Fruit fly (Drosophila melanogaster) Kc167 (cell line): ENCODE data around the gene dpp.

Experiments used
- Myc ChIP-seq: fragments of >200 bp; optimal IDR thresholded peaks from 2 replicates; lab custom pipeline; 2017; ENCODE audit warnings: missing external identifiers
- Sin3A ChIP-seq: fragments of >200 bp; optimal IDR thresholded peaks from 2 replicates; lab custom pipeline; 2018; ENCODE audit warnings: missing external identifiers
- h ChIP-seq: fragments of >200 bp; optimal IDR thresholded peaks from 3 replicates; lab custom pipeline; 2018; ENCODE audit warnings: missing external identifiers
- insv ChIP-seq: fragments of >200 bp; optimal IDR thresholded peaks from 3 replicates; lab custom pipeline; 2018; ENCODE audit warnings: missing external identifiers
- psq ChIP-seq: fragments of >200 bp; optimal IDR thresholded peaks from 2 replicates; lab custom pipeline; 2017; ENCODE audit warnings: missing external identifiers
- ttk ChIP-seq: sonication (Bioruptor generic); optimal IDR thresholded peaks from 2 replicates; lab custom pipeline; 2017; ENCODE audit warnings: missing external identifiers

dpp gene

dm6 chr2L:2413093-2413492, 15.1 kb upstream of the dpp start:
- TF ChIP-seq psq (no peak), h (no peak), Sin3A (lab: Kevin White, UChicago) (no peak), ttk (no peak), Myc (lab: Kevin White, UChicago) (no peak)

DNA sequence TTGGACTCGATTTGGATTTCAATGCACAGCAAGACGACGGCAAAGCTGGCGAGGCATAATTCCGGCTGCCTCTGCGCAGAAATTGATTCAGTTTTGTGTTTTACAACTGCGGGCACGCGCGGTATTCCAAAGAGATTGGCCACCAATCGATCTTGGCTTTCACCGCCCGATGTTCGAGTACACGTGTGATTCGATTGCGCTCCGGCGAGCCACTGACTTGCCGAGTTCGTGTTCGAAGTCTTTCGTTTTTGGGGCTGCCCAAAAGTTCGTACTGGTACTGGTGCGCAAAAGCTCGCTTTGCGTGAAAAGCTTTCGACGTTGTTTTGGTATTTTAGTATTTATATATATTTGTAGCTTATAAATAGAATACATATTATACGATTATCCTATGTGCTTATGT, 13.1 kb upstream of the dpp start, which contains the start of gene CG18641:
Gene CG18641 (minus strand): TSS at position 214 of the 400 bp plus-strand sequence.
- TF ChIP-seq Sin3A (lab: Kevin White, UChicago), result no peak
- no peak for TF ChIP-seq insv (lab: Kevin White, UChicago)
- no peak for TF ChIP-seq psq
- TF ChIP-seq Myc (lab: Kevin White, UChicago), result no peak
- no peak for TF ChIP-seq ttk
- no peak for TF ChIP-seq h

DNA sequence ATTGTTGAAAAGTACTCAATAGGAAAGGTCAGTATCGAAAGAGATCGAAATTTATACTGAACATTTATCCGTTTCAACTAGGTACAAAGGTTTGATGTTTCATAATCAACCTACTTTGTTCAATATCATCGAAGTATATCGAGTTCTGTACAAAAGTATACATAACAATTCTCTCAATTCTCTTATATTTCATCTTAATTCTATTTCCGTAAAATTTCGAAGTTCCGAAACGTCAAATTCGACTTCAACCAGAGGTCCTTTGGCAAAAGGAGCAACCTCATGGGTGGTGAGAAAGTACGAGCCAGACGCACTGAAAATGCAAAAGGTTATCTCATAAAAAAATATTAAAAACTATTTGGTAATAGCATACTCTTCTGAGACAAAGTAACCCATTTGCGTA, 11.6 kb upstream of the dpp start, which contains the start of gene CG31948:
Gene CG31948 (minus strand): TSS at position 101 of the 400 bp plus-strand sequence.
- no peak for TF ChIP-seq psq
- TF ChIP-seq Sin3A (lab: Kevin White, UChicago), result no peak
- no peak for TF ChIP-seq h
- TF ChIP-seq insv (lab: Kevin White, UChicago), result no peak
- no peak for TF ChIP-seq Myc (lab: Kevin White, UChicago)
- TF ChIP-seq ttk, result no peak

- TF ChIP-seq ttk (no peak), h (no peak), psq (no peak), Myc (lab: Kevin White, UChicago) (no peak), insv (lab: Kevin White, UChicago) (no peak), Sin3A (lab: Kevin White, UChicago) (no peak)
Observed at dm6 chr2L:2417865-2418264, 10.3 kb upstream of the dpp start, which contains the start of gene CG34448. Gene CG34448, minus strand, starts transcription at chr2L:2417965.

- TF ChIP-seq Sin3A (lab: Kevin White, UChicago) (no peak), insv (lab: Kevin White, UChicago) (no peak), Myc (lab: Kevin White, UChicago) (no peak), h (no peak), psq (no peak), ttk (no peak)
Observed at dm6 chr2L:2419913-2420312, 8.3 kb upstream of the dpp start, which contains the start of gene CG34447. Gene CG34447, minus strand, starts transcription at chr2L:2420013.

DNA sequence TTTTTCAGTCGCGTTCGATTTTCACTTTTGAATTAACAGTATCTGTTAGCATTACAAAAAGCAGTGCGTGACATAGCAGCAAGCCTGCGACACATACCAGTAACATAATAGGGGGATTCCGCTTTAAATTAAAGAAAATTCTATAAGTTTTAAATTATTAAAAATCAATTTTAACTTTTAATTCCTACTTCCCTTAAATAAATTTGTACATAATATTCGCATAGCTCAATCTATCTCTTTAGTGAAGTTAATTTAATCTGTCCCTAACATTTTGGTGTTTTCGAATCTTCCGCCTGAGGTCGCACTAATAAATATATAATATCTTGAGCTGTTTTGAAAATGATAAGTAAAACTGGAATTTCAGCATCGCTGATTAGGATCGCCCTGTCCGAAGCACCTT, 7.7 kb upstream of the dpp start, which contains the start of gene CG9886:
Gene CG9886 (plus strand): TSS at position 341 of the 400 bp plus-strand sequence.
- no peak for TF ChIP-seq psq
- TF ChIP-seq h, result no peak
- no peak for TF ChIP-seq Myc (lab: Kevin White, UChicago)
- TF ChIP-seq ttk, result no peak
- no peak for TF ChIP-seq insv (lab: Kevin White, UChicago)
- no peak for TF ChIP-seq Sin3A (lab: Kevin White, UChicago)

DNA sequence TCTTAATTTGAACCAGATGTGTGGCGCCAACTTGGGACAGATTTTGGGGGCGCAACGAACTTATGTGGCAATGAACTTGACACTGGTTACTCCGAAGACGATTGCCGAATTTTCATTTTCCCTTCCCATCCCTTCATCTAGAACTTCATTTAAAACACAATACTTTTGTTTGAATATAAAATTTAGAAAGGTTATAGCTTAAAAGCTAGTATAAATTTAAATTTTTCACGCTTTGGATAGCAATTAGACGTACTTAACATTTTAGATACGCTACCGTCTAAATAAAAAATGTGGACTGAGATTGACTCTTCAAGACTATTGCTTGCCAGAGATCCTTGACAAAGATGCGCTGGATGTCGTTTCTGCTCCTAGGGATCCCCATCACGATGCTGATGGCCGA, 3.7 kb upstream of the dpp start, which contains the start of gene CG44139:
Gene CG44139 (plus strand): TSS at position 301 of the 400 bp plus-strand sequence.
- TF ChIP-seq Myc (lab: Kevin White, UChicago) (no peak), insv (lab: Kevin White, UChicago) (no peak), ttk (no peak), h (no peak), psq (no peak), Sin3A (lab: Kevin White, UChicago) (no peak)

DNA sequence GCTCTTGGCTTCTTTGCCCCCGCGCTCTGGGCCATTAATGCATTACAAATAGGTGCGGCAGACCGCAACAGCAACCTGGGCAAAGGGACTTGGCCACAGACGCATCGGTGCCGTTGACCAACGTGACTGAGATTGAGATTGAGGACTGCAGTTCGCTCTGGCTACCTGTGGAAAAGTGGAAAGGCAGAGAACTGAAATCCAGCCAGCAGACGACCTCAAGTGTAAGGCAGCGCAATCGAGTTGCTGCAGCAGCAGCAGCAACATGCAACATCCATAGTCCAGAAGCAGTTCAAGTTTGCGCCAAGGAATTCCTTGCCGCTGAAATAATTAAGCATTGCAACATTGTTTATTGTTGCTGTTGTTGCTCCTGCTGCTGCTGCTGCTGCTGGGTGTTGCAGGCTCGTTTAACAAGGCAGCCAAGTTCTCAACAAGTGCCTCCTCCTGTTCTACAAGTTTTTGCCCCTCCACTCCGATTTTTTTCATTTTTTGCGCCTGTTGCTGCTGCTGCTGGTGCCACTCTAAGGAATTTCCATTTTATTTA, 2.5 kb upstream of the dpp start:
- TF ChIP-seq insv (lab: Kevin White, UChicago), result no peak
- TF ChIP-seq psq, result no peak
- TF ChIP-seq h, result no peak
- no peak for TF ChIP-seq Myc (lab: Kevin White, UChicago)
- no peak for TF ChIP-seq Sin3A (lab: Kevin White, UChicago)
- no peak for TF ChIP-seq ttk

- TF ChIP-seq psq (no peak), Myc (lab: Kevin White, UChicago) (no peak), insv (lab: Kevin White, UChicago) (no peak), ttk (no peak), Sin3A (lab: Kevin White, UChicago) (no peak), h (no peak)
Observed at dm6 chr2L:2426444-2427188, 1.6 kb upstream of the dpp start.

DNA sequence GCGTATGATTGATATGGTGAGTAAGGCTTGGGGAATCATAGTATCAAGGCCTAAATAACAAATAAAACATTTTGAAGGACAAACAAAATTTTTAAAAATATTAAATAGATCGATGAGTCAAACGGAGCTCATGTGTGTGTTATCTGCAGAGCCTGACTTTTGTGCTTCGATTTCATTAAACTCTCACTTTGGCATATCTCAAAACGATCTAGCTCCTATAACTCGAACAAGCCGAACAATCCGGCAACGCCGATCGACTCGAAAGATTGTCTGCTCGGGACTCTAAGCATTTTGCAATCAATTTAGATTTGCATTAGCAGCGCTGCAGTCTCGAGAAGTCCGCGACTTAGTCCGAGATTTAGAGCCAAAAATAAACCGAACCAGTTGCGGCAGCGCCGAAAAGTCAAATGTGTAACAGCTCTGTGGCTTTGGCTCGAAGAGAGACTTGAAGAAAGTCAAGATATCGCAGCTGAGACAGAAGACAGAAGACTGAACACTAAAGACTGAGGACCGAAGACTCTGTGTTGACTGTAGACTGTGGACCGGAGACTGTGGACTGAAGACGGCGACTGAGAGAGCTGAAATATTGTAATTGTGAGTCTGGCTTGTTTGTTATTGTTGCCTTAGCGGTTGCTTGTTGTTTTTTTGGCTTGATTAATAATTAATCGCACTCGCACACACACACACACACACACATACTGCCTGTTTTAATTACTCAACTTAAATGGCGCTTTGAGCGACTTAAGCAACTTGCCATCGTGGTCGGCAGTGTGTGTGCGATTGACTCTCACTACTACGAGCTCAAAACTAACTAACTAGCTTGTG, 576 bp upstream of the dpp start:
- TF ChIP-seq ttk (no peak), h (no peak), psq (no peak), Sin3A (lab: Kevin White, UChicago) (no peak), Myc (lab: Kevin White, UChicago) (no peak), insv (lab: Kevin White, UChicago) (no peak)

- no peak for TF ChIP-seq psq
- TF ChIP-seq h, result no peak
- TF ChIP-seq Sin3A (lab: Kevin White, UChicago), result no peak
- TF ChIP-seq ttk, result no peak
- no peak for TF ChIP-seq insv (lab: Kevin White, UChicago)
- TF ChIP-seq Myc (lab: Kevin White, UChicago), result no peak
Observed at dm6 chr2L:2429588-2429987, 1.4 kb downstream of the dpp start.

DNA sequence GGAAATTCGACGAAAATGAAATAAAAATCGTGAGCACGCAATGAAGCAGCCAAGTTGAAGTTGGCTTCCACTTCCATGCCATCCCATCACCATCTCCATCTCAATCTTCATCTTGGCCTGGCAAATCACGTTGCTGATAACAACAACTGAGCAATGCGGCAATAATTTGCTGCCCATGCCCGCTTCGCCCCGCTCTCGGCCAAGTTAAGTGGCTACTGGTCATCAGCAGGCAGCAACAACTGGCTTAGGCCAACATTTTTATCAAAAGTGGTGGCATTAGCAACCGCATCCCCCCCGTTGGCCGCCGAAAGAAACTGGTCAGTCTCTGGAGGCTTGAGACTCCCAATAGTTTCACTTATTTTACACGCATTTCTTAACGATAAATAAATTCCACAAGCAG, 2.1 kb downstream of the dpp start:
- no peak for TF ChIP-seq psq
- TF ChIP-seq ttk, result no peak
- no peak for TF ChIP-seq Sin3A (lab: Kevin White, UChicago)
- no peak for TF ChIP-seq insv (lab: Kevin White, UChicago)
- no peak for TF ChIP-seq Myc (lab: Kevin White, UChicago)
- TF ChIP-seq h, result no peak
